Fruit fly (Drosophila melanogaster): Measurements from ENCODE around the gene Rab9.

The Rab9 gene

dm6 chr2L:19484539-19484938 is 52.2 kb downstream of the Rab9 start, which contains the start of the genes CG10195 and CG13084:
Gene CG10195, minus strand, starts transcription at chr2L:19484705.
Gene CG13084, plus strand, starts transcription at chr2L:19484930.
- no peak for TF ChIP-seq CG17801 (GFP tag; optimal IDR thresholded peaks at IDR 0.05; ENCODE audit: partially characterized antibody)
